Fruit fly (Drosophila melanogaster) whole organism, embryonic: Measurements from ENCODE around the gene sima.

Source experiments
- Ada2b ChIP-seq: fragments of 200-800 bp; sonication (Bioruptor generic); IDR thresholded peaks from 2 replicates; pipeline ENCODE4 v1.3.6; 2022; ENCODE audit warnings: missing biosample characterization, missing genetic modification characterization
- BtbVII ChIP-seq: fragments of 200-800 bp; sonication (Bioruptor generic); optimal IDR thresholded peaks from 3 replicates; lab custom pipeline; 2017; ENCODE audit warnings: missing biosample characterization, mild to moderate bottlenecking, missing genetic modification characterization
- CG11398 ChIP-seq: fragments of 200-800 bp; sonication (Bioruptor generic); optimal IDR thresholded peaks from 2 replicates; lab custom pipeline; 2016; ENCODE audit warnings: missing biosample characterization, missing genetic modification characterization
- CG12104 ChIP-seq: fragments of 200-800 bp; sonication (Bioruptor generic); optimal IDR thresholded peaks from 3 replicates; lab custom pipeline; 2016; ENCODE audit warnings: missing biosample characterization, missing genetic modification characterization
- CG12744 ChIP-seq: fragments of 200-800 bp; sonication (Bioruptor generic); optimal IDR thresholded peaks from 2 replicates; lab custom pipeline; 2016; ENCODE audit warnings: missing biosample characterization, missing genetic modification characterization
- CG13424 ChIP-seq: fragments of 200-800 bp; sonication (Bioruptor generic); optimal IDR thresholded peaks from 2 replicates; lab custom pipeline; 2019; ENCODE audit warnings: missing biosample characterization, mild to moderate bottlenecking, missing genetic modification characterization, moderate library complexity
- CG14710 ChIP-seq: fragments of 200-800 bp; sonication (Bioruptor generic); optimal IDR thresholded peaks from 3 replicates; lab custom pipeline; 2019; ENCODE audit warnings: missing biosample characterization, mild to moderate bottlenecking, missing genetic modification characterization, moderate library complexity
- CG15073 ChIP-seq: fragments of 200-800 bp; sonication (Bioruptor generic); optimal IDR thresholded peaks from 2 replicates; lab custom pipeline; 2016; ENCODE audit warnings: missing biosample characterization, missing genetic modification characterization
- CG15601 ChIP-seq: fragments of 200-800 bp; sonication (Bioruptor generic); optimal IDR thresholded peaks from 3 replicates; lab custom pipeline; 2019; ENCODE audit warnings: missing biosample characterization, mild to moderate bottlenecking, missing genetic modification characterization, moderate library complexity
- CG16815 ChIP-seq: fragments of 200-800 bp; sonication (Bioruptor generic); optimal IDR thresholded peaks from 3 replicates; lab custom pipeline; 2017; ENCODE audit warnings: missing biosample characterization, mild to moderate bottlenecking, missing genetic modification characterization
- CG32772 ChIP-seq: fragments of 200-800 bp; sonication (Bioruptor generic); IDR thresholded peaks from 2 replicates; pipeline ENCODE4 v1.3.6; 2022; ENCODE audit warnings: missing biosample characterization, missing genetic modification characterization
- CG3726 ChIP-seq: fragments of 200-800 bp; sonication (Bioruptor generic); IDR thresholded peaks from 3 replicates; pipeline ENCODE4, ENCODE4 v1.3.6; 2022; ENCODE audit warnings: missing biosample characterization, missing genetic modification characterization
- CG3847 ChIP-seq: fragments of 200-800 bp; sonication (Bioruptor generic); IDR thresholded peaks from 2 replicates; pipeline ENCODE4 v1.3.6; 2022; ENCODE audit warnings: missing biosample characterization, missing genetic modification characterization
- CG4360 ChIP-seq: fragments of 200-800 bp; sonication (Bioruptor generic); IDR thresholded peaks from 2 replicates; pipeline ENCODE4 v1.3.6; 2022; ENCODE audit warnings: missing biosample characterization, missing genetic modification characterization
- CG4404 ChIP-seq: fragments of 200-800 bp; sonication (Bioruptor generic); IDR thresholded peaks from 2 replicates; pipeline ENCODE4 v1.3.6; 2022; ENCODE audit warnings: missing biosample characterization, missing genetic modification characterization
- CG5180 ChIP-seq: fragments of 200-800 bp; sonication (Bioruptor generic); optimal IDR thresholded peaks from 3 replicates; lab custom pipeline; 2017; ENCODE audit warnings: missing biosample characterization, missing genetic modification characterization, mild to moderate bottlenecking, moderate library complexity, missing genetic modification reagents
- CG7556 ChIP-seq: fragments of 200-800 bp; sonication (Bioruptor generic); optimal IDR thresholded peaks from 2 replicates; lab custom pipeline; 2017; ENCODE audit warnings: missing biosample characterization, mild to moderate bottlenecking, missing genetic modification characterization
- CG7839 ChIP-seq: fragments of 200-800 bp; sonication (Bioruptor generic); optimal IDR thresholded peaks from 3 replicates; lab custom pipeline; 2018; ENCODE audit warnings: missing biosample characterization, mild to moderate bottlenecking, missing genetic modification characterization, moderate library complexity
- Doc2 ChIP-seq: fragments of 200-800 bp; sonication (Bioruptor generic); IDR thresholded peaks from 2 replicates; pipeline ENCODE4 v1.3.6; 2022; ENCODE audit warnings: missing biosample characterization, missing genetic modification characterization
- HHEX ChIP-seq: fragments of 200-800 bp; sonication (Bioruptor generic); optimal IDR thresholded peaks from 3 replicates; lab custom pipeline; 2017; ENCODE audit warnings: missing biosample characterization, mild to moderate bottlenecking, missing genetic modification characterization, missing genetic modification reagents
- Hmr ChIP-seq: fragments of 200-800 bp; sonication (Bioruptor generic); optimal IDR thresholded peaks from 3 replicates; lab custom pipeline; 2017; ENCODE audit warnings: mild to moderate bottlenecking, missing biosample characterization, missing genetic modification reagents, missing genetic modification characterization
- Max ChIP-seq: fragments of 200-800 bp; sonication (Bioruptor generic); optimal IDR thresholded peaks from 2 replicates; lab custom pipeline; 2016; ENCODE audit warnings: missing biosample characterization, mild to moderate bottlenecking, missing genetic modification characterization
- NC2β ChIP-seq: fragments of 200-800 bp; sonication (Bioruptor generic); optimal IDR thresholded peaks from 2 replicates; lab custom pipeline; 2016; ENCODE audit warnings: missing biosample characterization, missing genetic modification characterization
- Oaz ChIP-seq: fragments of 200-800 bp; sonication (Bioruptor generic); IDR thresholded peaks from 2 replicates; pipeline ENCODE4 v1.3.6; 2022; ENCODE audit warnings: missing biosample characterization, missing genetic modification characterization
- Ptx1 ChIP-seq: fragments of 200-800 bp; sonication (Bioruptor generic); IDR thresholded peaks from 2 replicates; pipeline ENCODE4 v1.3.6; 2022; ENCODE audit warnings: missing biosample characterization, missing genetic modification characterization
- Ravus ChIP-seq: fragments of 200-800 bp; sonication (Bioruptor generic); IDR thresholded peaks from 2 replicates; pipeline ENCODE4 v1.3.6; 2022; ENCODE audit warnings: missing biosample characterization, missing genetic modification characterization
- Rfx ChIP-seq: fragments of 200-800 bp; sonication (Bioruptor generic); IDR thresholded peaks from 2 replicates; pipeline ENCODE4 v1.3.6; 2022; ENCODE audit warnings: missing biosample characterization, missing genetic modification characterization
- Sin3A ChIP-seq: fragments of >200 bp; optimal IDR thresholded peaks from 2 replicates; lab custom pipeline; 2018
- Stat92E ChIP-seq, 3 experiments: fragments of >200 bp in 2 of 3; fragments of 200-800 bp in 1 of 3; sonication (Bioruptor generic) in 1 of 3; optimal IDR thresholded peaks; 2 replicates each; lab custom pipeline; 2017 to 2019; ENCODE audit warnings: missing biosample characterization in 3 of 3, missing genetic modification characterization in 3 of 3, mild to moderate bottlenecking in 1 of 3, moderate library complexity in 1 of 3
- ab ChIP-seq: fragments of 200-800 bp; sonication (Bioruptor generic); optimal IDR thresholded peaks from 2 replicates; lab custom pipeline; 2016; ENCODE audit warnings: missing biosample characterization, missing genetic modification characterization
- bigmax ChIP-seq: fragments of 200-800 bp; sonication (Bioruptor generic); optimal IDR thresholded peaks from 2 replicates; lab custom pipeline; 2018; ENCODE audit warnings: missing biosample characterization, mild to moderate bottlenecking, missing genetic modification characterization
- chif ChIP-seq, 2 experiments: fragments of 200-800 bp; sonication (Bioruptor generic); optimal IDR thresholded peaks; 3 replicates each; lab custom pipeline; 2016; ENCODE audit warnings: missing biosample characterization in 2 of 2, missing genetic modification characterization in 2 of 2
- danr ChIP-seq: fragments of 200-800 bp; sonication (Bioruptor generic); IDR thresholded peaks from 2 replicates; pipeline ENCODE4 v1.3.6; 2022; ENCODE audit warnings: missing biosample characterization, missing genetic modification characterization
- ems ChIP-seq: fragments of 200-800 bp; sonication (Bioruptor generic); optimal IDR thresholded peaks from 3 replicates; lab custom pipeline; 2016; ENCODE audit warnings: missing biosample characterization, missing genetic modification characterization
- gcm ChIP-seq: fragments of 200-800 bp; sonication (Bioruptor generic); optimal IDR thresholded peaks from 2 replicates; lab custom pipeline; 2019; ENCODE audit warnings: missing biosample characterization, mild to moderate bottlenecking, missing genetic modification characterization, moderate library complexity
- gsb-n ChIP-seq: fragments of 200-800 bp; sonication (Bioruptor generic); optimal IDR thresholded peaks from 3 replicates; lab custom pipeline; 2018; ENCODE audit warnings: missing biosample characterization, mild to moderate bottlenecking, missing genetic modification characterization
- hbn ChIP-seq: fragments of 200-800 bp; sonication (Bioruptor generic); IDR thresholded peaks from 2 replicates; pipeline ENCODE4 v1.3.6; 2022; ENCODE audit warnings: missing biosample characterization, missing genetic modification characterization; ENCODE audit not compliant: partially characterized antibody
- knrl ChIP-seq: fragments of 200-800 bp; sonication (Bioruptor generic); IDR thresholded peaks from 3 replicates; pipeline ENCODE4 v1.3.6; 2022; ENCODE audit warnings: missing biosample characterization, missing genetic modification characterization; ENCODE audit not compliant: partially characterized antibody
- luna ChIP-seq: fragments of 200-800 bp; sonication (Bioruptor generic); optimal IDR thresholded peaks from 2 replicates; lab custom pipeline; 2016; ENCODE audit warnings: missing biosample characterization, missing genetic modification characterization
- maf-S ChIP-seq: fragments of 200-800 bp; sonication (Bioruptor generic); optimal IDR thresholded peaks from 2 replicates; lab custom pipeline; 2016; ENCODE audit warnings: missing biosample characterization, missing genetic modification characterization
- pho ChIP-seq: fragments of 200-800 bp; sonication (Bioruptor generic); optimal IDR thresholded peaks from 2 replicates; lab custom pipeline; 2016; ENCODE audit warnings: missing biosample characterization, missing genetic modification characterization
- pros ChIP-seq: fragments of 200-800 bp; sonication (Bioruptor generic); optimal IDR thresholded peaks from 3 replicates; lab custom pipeline; 2019; ENCODE audit warnings: missing biosample characterization, mild to moderate bottlenecking, missing genetic modification characterization, moderate library complexity
- pum ChIP-seq: fragments of 200-800 bp; sonication (Bioruptor generic); optimal IDR thresholded peaks from 2 replicates; lab custom pipeline; 2016; ENCODE audit warnings: missing biosample characterization, missing genetic modification characterization
- sens-2 ChIP-seq: fragments of 200-800 bp; sonication (Bioruptor generic); IDR thresholded peaks from 2 replicates; pipeline ENCODE4 v1.3.6; 2022; ENCODE audit warnings: missing biosample characterization, missing genetic modification characterization
- sr ChIP-seq: fragments of 200-800 bp; sonication (Bioruptor generic); IDR thresholded peaks from 3 replicates; pipeline ENCODE4 v1.3.6; 2022; ENCODE audit warnings: missing biosample characterization, missing genetic modification characterization
- stc ChIP-seq: fragments of 200-800 bp; sonication (Bioruptor generic); IDR thresholded peaks from 2 replicates; pipeline ENCODE4 v1.3.6; 2022; ENCODE audit warnings: missing biosample characterization, missing genetic modification characterization
- stwl ChIP-seq: fragments of 200-800 bp; sonication (Bioruptor generic); optimal IDR thresholded peaks from 3 replicates; lab custom pipeline; 2018; ENCODE audit warnings: missing biosample characterization, mild to moderate bottlenecking, missing genetic modification characterization, moderate library complexity
- sug ChIP-seq: fragments of 200-800 bp; optimal IDR thresholded peaks from 2 replicates; lab custom pipeline; 2019; ENCODE audit warnings: missing biosample characterization, mild to moderate bottlenecking, missing genetic modification characterization, moderate library complexity
- ttk ChIP-seq: fragments of 200-800 bp; sonication (Bioruptor generic); IDR thresholded peaks from 2 replicates; pipeline ENCODE4 v2.1.2; 2022; ENCODE audit warnings: missing biosample characterization, missing genetic modification characterization
- twi ChIP-seq: fragments of 200-800 bp; optimal IDR thresholded peaks from 2 replicates; lab custom pipeline; 2019; ENCODE audit warnings: missing biosample characterization, mild to moderate bottlenecking, missing genetic modification characterization, moderate library complexity
- zen2 ChIP-seq: fragments of 200-800 bp; sonication (Bioruptor generic); IDR thresholded peaks from 3 replicates; pipeline ENCODE4 v1.3.6; 2022; ENCODE audit warnings: missing biosample characterization, missing genetic modification characterization; ENCODE audit not compliant: partially characterized antibody

Gene sima

DNA sequence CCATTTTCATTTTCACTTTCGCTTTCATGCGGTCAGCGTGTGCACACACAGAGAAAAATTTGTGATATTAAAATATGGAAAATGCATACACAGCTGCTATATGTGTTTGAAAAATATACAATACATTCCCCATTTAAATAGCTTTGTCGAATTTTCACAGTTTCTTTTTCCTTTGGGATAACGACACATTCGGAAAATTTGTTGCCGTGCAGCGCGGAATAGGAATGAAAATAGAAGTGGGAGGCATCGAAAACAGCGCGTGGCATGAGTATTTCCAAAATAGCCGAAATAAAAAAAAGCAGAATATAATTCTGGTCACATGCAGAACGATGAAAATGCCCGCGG is 34.6 kb downstream of the sima start (continued):
- TF ChIP-seq sug (tag; lab: Kevin White, UChicago) (peak; percentile 77), CG12744 (GFP tag; lab: Kevin White, UChicago) (peak; percentile 84), ems (GFP tag; lab: Kevin White, UChicago) (peak; percentile 86), maf-S (GFP tag; lab: Kevin White, UChicago) (peak; percentile 88), Stat92E (GFP tag; optimal IDR thresholded peaks at IDR 0.05; lab: Kevin White, UChicago) (no peak), bigmax (GFP tag; lab: Kevin White, UChicago) (no peak), HHEX (GFP tag; lab: Kevin White, UChicago) (peak; percentile 86), Max (GFP tag; lab: Kevin White, UChicago) (peak; percentile 73), Doc2 (GFP tag; lab: Robert Waterston, UW) (peak; percentile 62), luna (GFP tag; lab: Kevin White, UChicago) (peak; percentile 72), Sin3A (lab: Kevin White, UChicago) (no peak), ab (GFP tag; lab: Kevin White, UChicago) (peak; percentile 33), hbn (GFP tag; lab: Robert Waterston, UW) (no peak), gsb-n (tag; lab: Kevin White, UChicago) (peak; percentile 75), Hmr (GFP tag; lab: Kevin White, UChicago) (peak; percentile 89), stc (peak; percentile 82), Ptx1 (peak; percentile 92), CG12104 (peak; percentile 67), stwl (tag; lab: Kevin White, UChicago) (no peak), gcm (GFP tag; lab: Kevin White, UChicago) (peak; percentile 61), CG3847 (GFP tag; lab: Robert Waterston, UW) (peak; percentile 87), twi (tag; lab: Kevin White, UChicago) (peak; percentile 61), pum (GFP tag; lab: Kevin White, UChicago) (peak; percentile 82), Ada2b (GFP tag; lab: Robert Waterston, UW) (peak; percentile 85), Oaz (GFP tag; lab: Robert Waterston, UW) (peak; percentile 73), pros (GFP tag; lab: Kevin White, UChicago) (no peak), CG4404 (GFP tag; lab: Robert Waterston, UW) (peak; percentile 63), sr (peak; percentile 55; the same call in 1 of the 3 replicates), CG4360 (GFP tag; lab: Robert Waterston, UW) (peak; percentile 36; the same call in 1 of the 2 replicates), knrl (GFP tag; lab: Robert Waterston, UW) (no peak), pho (GFP tag; lab: Kevin White, UChicago) (peak; percentile 86), CG7556 (GFP tag; lab: Kevin White, UChicago) (peak; percentile 83), CG15601 (tag; lab: Kevin White, UChicago) (peak; percentile 58), CG32772 (peak; percentile 91), Rfx (GFP tag; lab: Robert Waterston, UW) (peak; percentile 91), CG11398 (GFP tag; lab: Kevin White, UChicago) (peak; percentile 73), CG7839 (tag; lab: Kevin White, UChicago) (peak; percentile 89), ttk (GFP tag; lab: Robert Waterston, UW) (peak; percentile 86), danr (GFP tag; lab: Robert Waterston, UW) (peak; percentile 56), BtbVII (GFP tag; lab: Kevin White, UChicago) (peak; percentile 74), Ravus (GFP tag; lab: Robert Waterston, UW) (peak; percentile 64), sens-2 (GFP tag; lab: Robert Waterston, UW) (peak; percentile 78), CG16815 (GFP tag; lab: Kevin White, UChicago) (peak; percentile 59), CG5180 (GFP tag; lab: Kevin White, UChicago) (peak; percentile 62), CG3726 (GFP tag; lab: Robert Waterston, UW) (peak; percentile 75; the same call in 2 of the 3 replicates), CG13424 (tag; lab: Kevin White, UChicago) (peak; percentile 83), CG14710 (peak; percentile 66), zen2 (GFP tag; lab: Robert Waterston, UW) (no peak), CG15073 (GFP tag; lab: Kevin White, UChicago) (peak; percentile 9), NC2β (peak; percentile 81), chif (GFP tag; optimal IDR thresholded peaks at IDR 0.05; lab: Kevin White, UChicago) (peak; percentile 80 to 86)
